Fruit fly (Drosophila melanogaster): ENCODE measurements around the gene CG33641.

CG33641 gene

DNA sequence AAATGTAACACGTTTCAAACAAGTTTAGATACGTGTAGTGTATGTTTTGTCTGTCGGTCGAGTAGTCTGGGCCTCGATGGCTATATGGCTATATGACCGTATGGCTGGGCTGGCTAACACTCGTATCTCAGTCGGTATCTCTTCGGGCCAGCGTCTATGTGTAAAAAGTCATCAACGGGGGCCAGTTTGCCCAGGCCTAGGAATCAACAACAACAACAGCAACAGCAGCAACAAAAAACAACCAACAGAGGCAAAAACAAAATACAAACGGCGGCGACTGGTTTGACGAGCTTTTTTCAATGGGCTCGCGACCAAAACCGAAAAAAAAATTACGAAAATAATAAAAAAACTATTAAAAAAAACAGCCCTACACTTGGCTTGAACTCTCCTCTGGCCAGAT, 16.8 kb downstream of the CG33641 start:
- TF ChIP-seq Dif (GFP tag; optimal IDR thresholded peaks at IDR 0.05; ENCODE audit: partially characterized antibody) = no peak
- TF ChIP-seq Mio (GFP tag; optimal IDR thresholded peaks at IDR 0.05) = no peak
- no peak for TF ChIP-seq GATAd (GFP tag; optimal IDR thresholded peaks at IDR 0.05)
- no peak for TF ChIP-seq CG32264 (GFP tag; optimal IDR thresholded peaks at IDR 0.05)
- TF ChIP-seq psq (GFP tag; optimal IDR thresholded peaks at IDR 0.05) = no peak
- no peak for TF ChIP-seq foxo (GFP tag; optimal IDR thresholded peaks at IDR 0.05)
- no peak for TF ChIP-seq Vsx2 (GFP tag; optimal IDR thresholded peaks at IDR 0.05; ENCODE audit: partially characterized antibody)
- TF ChIP-seq fru (GFP tag; optimal IDR thresholded peaks at IDR 0.05) = no peak
- no peak for TF ChIP-seq tai (GFP tag; optimal IDR thresholded peaks at IDR 0.05)
- TF ChIP-seq CG9705 (GFP tag; optimal IDR thresholded peaks at IDR 0.05) = no peak
- no peak for TF ChIP-seq Jra (GFP tag; optimal IDR thresholded peaks at IDR 0.05)
- no peak for TF ChIP-seq h (GFP tag; optimal IDR thresholded peaks at IDR 0.05)
- no peak for TF ChIP-seq Myc (optimal IDR thresholded peaks at IDR 0.05)
- no peak for TF ChIP-seq pan (optimal IDR thresholded peaks at IDR 0.05)
- no peak for TF ChIP-seq sage (GFP tag; optimal IDR thresholded peaks at IDR 0.05)

DNA sequence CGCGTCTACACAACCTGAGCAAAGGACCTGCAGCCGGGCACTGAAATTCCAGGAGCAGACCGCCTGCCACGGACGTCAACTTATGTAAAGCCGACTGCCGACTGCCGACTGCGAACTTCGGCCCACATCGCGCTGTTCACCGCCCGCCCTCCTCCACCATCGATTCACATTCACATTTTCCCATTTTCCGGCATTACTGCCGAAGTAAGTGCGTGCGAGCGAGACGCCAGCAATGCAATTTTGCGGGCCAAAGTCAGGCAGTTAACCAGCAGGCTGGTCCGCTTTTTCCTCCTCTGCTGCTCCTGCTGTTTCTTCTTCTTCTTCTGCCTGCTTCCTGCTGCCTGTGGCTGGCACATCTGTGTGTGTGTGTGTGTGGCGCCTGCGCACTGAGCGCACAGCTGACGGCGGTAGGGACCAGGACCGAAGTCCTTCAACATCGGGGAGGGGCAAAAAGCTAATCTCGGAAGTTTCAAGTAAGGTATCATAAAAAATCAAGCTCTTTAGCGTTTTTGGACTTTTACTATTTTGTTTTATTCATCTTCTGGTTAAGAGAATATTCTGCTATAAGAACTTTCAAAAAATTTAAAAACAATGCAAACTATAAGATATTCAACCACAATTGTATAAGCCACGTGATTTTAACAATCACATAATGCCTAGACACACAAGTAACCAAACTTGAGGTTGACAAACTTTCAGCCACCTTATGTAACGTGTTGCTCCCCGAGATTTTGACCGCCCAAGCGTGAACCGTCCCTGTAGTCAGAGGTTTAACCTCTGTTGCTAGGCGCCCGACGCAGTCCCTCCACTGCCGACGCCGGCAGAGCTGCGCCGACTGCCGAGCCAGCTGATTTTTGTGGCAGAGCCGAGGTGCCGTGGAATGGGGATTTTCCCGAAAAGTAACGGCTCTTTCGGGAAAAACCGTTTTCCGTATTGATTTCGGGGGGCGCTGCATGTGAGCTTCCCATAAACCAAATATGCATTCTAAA, 19.2 kb downstream of the CG33641 start:
- TF ChIP-seq HLH106 (tag; optimal IDR thresholded peaks at IDR 0.05) = peak; percentile 74
- no peak for TF ChIP-seq dsf (GFP tag; optimal IDR thresholded peaks at IDR 0.05; ENCODE audit: borderline replicate concordance)
- TF ChIP-seq Hnf4 (GFP tag; optimal IDR thresholded peaks at IDR 0.05) = peak; percentile 50
- TF ChIP-seq sage (GFP tag; optimal IDR thresholded peaks at IDR 0.05) = no peak
- TF ChIP-seq Hr78 (GFP tag; optimal IDR thresholded peaks at IDR 0.05) = no peak
- TF ChIP-seq Dfd (GFP tag; optimal IDR thresholded peaks at IDR 0.05) = no peak
- TF ChIP-seq sv (GFP tag; optimal IDR thresholded peaks at IDR 0.05) = peak; percentile 26
- TF ChIP-seq brk (GFP tag; optimal IDR thresholded peaks at IDR 0.05) = no peak
- peak; percentile 81 for TF ChIP-seq h (GFP tag; optimal IDR thresholded peaks at IDR 0.05)
- TF ChIP-seq ey (GFP tag; optimal IDR thresholded peaks at IDR 0.05) = peak; percentile 75
- no peak for TF ChIP-seq jim (GFP tag; optimal IDR thresholded peaks at IDR 0.05)
- peak; percentile 52 for TF ChIP-seq Jra (GFP tag; optimal IDR thresholded peaks at IDR 0.05)
- peak; percentile 47 for TF ChIP-seq CG9705 (GFP tag; optimal IDR thresholded peaks at IDR 0.05)
- peak in 1 of 2 experiments; percentile 82 for TF ChIP-seq foxo (GFP tag; optimal IDR thresholded peaks at IDR 0.05)
- TF ChIP-seq Mio (GFP tag; optimal IDR thresholded peaks at IDR 0.05) = no peak
- TF ChIP-seq Vsx2 (GFP tag; optimal IDR thresholded peaks at IDR 0.05; ENCODE audit: partially characterized antibody) = no peak
- TF ChIP-seq dmrt93B (GFP tag; optimal IDR thresholded peaks at IDR 0.05) = peak; percentile 78
- no peak for TF ChIP-seq GATAd (GFP tag; optimal IDR thresholded peaks at IDR 0.05)
- TF ChIP-seq Myc (optimal IDR thresholded peaks at IDR 0.05) = no peak
- no peak for TF ChIP-seq usp (GFP tag; optimal IDR thresholded peaks at IDR 0.05)
- TF ChIP-seq CrebA (GFP tag; optimal IDR thresholded peaks at IDR 0.05; ENCODE audit: borderline replicate concordance) = no peak
- TF ChIP-seq N (GFP tag; optimal IDR thresholded peaks at IDR 0.05) = no peak
- TF ChIP-seq OdsH (GFP tag; optimal IDR thresholded peaks at IDR 0.05) = peak; percentile 66
- TF ChIP-seq CG32264 (GFP tag; optimal IDR thresholded peaks at IDR 0.05) = no peak
- TF ChIP-seq Sp1 (GFP tag; optimal IDR thresholded peaks at IDR 0.05) = peak; percentile 68
- TF ChIP-seq lola (GFP tag; optimal IDR thresholded peaks at IDR 0.05) = no peak
- peak; percentile 51 for TF ChIP-seq psq (GFP tag; optimal IDR thresholded peaks at IDR 0.05)
- TF ChIP-seq pan (optimal IDR thresholded peaks at IDR 0.05) = no peak
- peak; percentile 53 for TF ChIP-seq tai (GFP tag; optimal IDR thresholded peaks at IDR 0.05)
- TF ChIP-seq fru (GFP tag; optimal IDR thresholded peaks at IDR 0.05) = peak; percentile 84
- peak; percentile 61 for TF ChIP-seq rgr (GFP tag; optimal IDR thresholded peaks at IDR 0.05)
- TF ChIP-seq Dif (GFP tag; optimal IDR thresholded peaks at IDR 0.05; ENCODE audit: partially characterized antibody) = no peak
- TF ChIP-seq woc (GFP tag; optimal IDR thresholded peaks at IDR 0.05) = peak; percentile 73
- no peak for TF ChIP-seq Hr83 (GFP tag; optimal IDR thresholded peaks at IDR 0.05; ENCODE audit: poor library complexity, severe bottlenecking)
- no peak for TF ChIP-seq dl (GFP tag; optimal IDR thresholded peaks at IDR 0.05; ENCODE audit: insufficient read depth in 1 of 2, partially characterized antibody in 2 of 2)
- TF ChIP-seq Abd-B (GFP tag; optimal IDR thresholded peaks at IDR 0.05) = no peak
- no peak for TF ChIP-seq Rel (GFP tag; optimal IDR thresholded peaks at IDR 0.05)
- peak; percentile 69 for TF ChIP-seq Rel (tag; optimal IDR thresholded peaks at IDR 0.05)
- TF ChIP-seq br (GFP tag; optimal IDR thresholded peaks at IDR 0.05) = peak; percentile 69

All from whole organism, wandering third instar larva.